Fruit fly (Drosophila melanogaster): ENCODE measurements around the gene pum.

Gene pum

dm6 chr3R:9236883-9237267 is 607 bp downstream of the pum start (continued):
- TF ChIP-seq CG15073 (GFP tag; optimal IDR thresholded peaks at IDR 0.05) (no peak), ab (GFP tag; optimal IDR thresholded peaks at IDR 0.05) (no peak), caup (GFP tag; optimal IDR thresholded peaks at IDR 0.05; ENCODE audit: severe bottlenecking) (peak; percentile 44), hbn (GFP tag; IDR thresholded peaks at IDR 0.05; ENCODE audit: partially characterized antibody) (peak; percentile 42), dati (GFP tag; IDR thresholded peaks at IDR 0.05) (no peak), en (GFP tag; optimal IDR thresholded peaks at IDR 0.05) (no peak), Antp (GFP tag; optimal IDR thresholded peaks at IDR 0.05) (no peak), dysf (GFP tag; IDR thresholded peaks at IDR 0.05) (peak; percentile 16; the same call in 1 of the 3 replicates), tin (GFP tag; optimal IDR thresholded peaks at IDR 0.05) (peak; percentile 2), CG17385 (GFP tag; optimal IDR thresholded peaks at IDR 0.05) (no peak), Max (GFP tag; optimal IDR thresholded peaks at IDR 0.05) (no peak), Ptx1 (GFP tag; IDR thresholded peaks at IDR 0.05) (no peak), wor (GFP tag; IDR thresholded peaks at IDR 0.05) (no peak), ase (GFP tag; IDR thresholded peaks at IDR 0.05) (no peak), CG12744 (GFP tag; optimal IDR thresholded peaks at IDR 0.05) (no peak), Bdp1 (GFP tag; optimal IDR thresholded peaks at IDR 0.05) (peak; percentile 15), CG14050 (GFP tag; IDR thresholded peaks at IDR 0.05) (no peak), Dip2 (GFP tag; IDR thresholded peaks at IDR 0.05) (no peak), CG2202 (tag; optimal IDR thresholded peaks at IDR 0.05) (no peak), CHES-1-like (GFP tag; optimal IDR thresholded peaks at IDR 0.05) (no peak), CG3281 (GFP tag; optimal IDR thresholded peaks at IDR 0.05) (peak; percentile 22), Nf-YB (GFP tag; optimal IDR thresholded peaks at IDR 0.05) (no peak), oc (tag; optimal IDR thresholded peaks at IDR 0.05) (no peak), CG11247 (GFP tag; IDR thresholded peaks at IDR 0.05) (no peak), Sox100B (GFP tag; optimal IDR thresholded peaks at IDR 0.05) (no peak), nerfin-1 (tag; optimal IDR thresholded peaks at IDR 0.05) (no peak), CG14860 (GFP tag; IDR thresholded peaks at IDR 0.05; ENCODE audit: partially characterized antibody) (no peak), Lim3 (GFP tag; IDR thresholded peaks at IDR 0.05) (no peak), Asciz (GFP tag; optimal IDR thresholded peaks at IDR 0.05) (no peak), CG17802 (tag; optimal IDR thresholded peaks at IDR 0.05) (no peak), fd102C (GFP tag; optimal IDR thresholded peaks at IDR 0.05) (no peak), emc (GFP tag; optimal IDR thresholded peaks at IDR 0.05) (no peak), CG30403 (GFP tag; optimal IDR thresholded peaks at IDR 0.05) (no peak), CG7271 (tag; optimal IDR thresholded peaks at IDR 0.05) (no peak), CG31441 (GFP tag; IDR thresholded peaks at IDR 0.05) (no peak), CG31224 (GFP tag; IDR thresholded peaks at IDR 0.05) (no peak), sens (GFP tag) (peak; percentile 80), CG12942 (GFP tag; optimal IDR thresholded peaks at IDR 0.05) (no peak), B-H2 (GFP tag; optimal IDR thresholded peaks at IDR 0.05) (peak; percentile 47), ac (GFP tag; optimal IDR thresholded peaks at IDR 0.05) (no peak), MBD-R2 (GFP tag; IDR thresholded peaks at IDR 0.05) (no peak), mam (GFP tag; optimal IDR thresholded peaks at IDR 0.05) (no peak), ash1 (GFP tag; optimal IDR thresholded peaks at IDR 0.05) (no peak), Hsf (GFP tag; optimal IDR thresholded peaks at IDR 0.05) (no peak), slp2 (GFP tag; optimal IDR thresholded peaks at IDR 0.05) (no peak), crol (GFP tag; IDR thresholded peaks at IDR 0.05) (peak; percentile 70), lov (optimal IDR thresholded peaks at IDR 0.05) (no peak), lov (GFP tag; IDR thresholded peaks at IDR 0.05) (0 out of 3 replicates have a peak, but pooled peaks have one; percentile 27), chif (GFP tag; optimal IDR thresholded peaks at IDR 0.05) (no peak), trem (tag; optimal IDR thresholded peaks at IDR 0.05) (peak; percentile 31), CG11504 (tag; optimal IDR thresholded peaks at IDR 0.05) (no peak), Mes4 (GFP tag; optimal IDR thresholded peaks at IDR 0.05) (no peak), CG13424 (tag; optimal IDR thresholded peaks at IDR 0.05) (no peak)
